Fruit fly (Drosophila melanogaster) whole organism, pupa: Measurements from ENCODE around the gene CG11843.

ENCODE experiments used
- CG10348 ChIP-seq: fragments of 200-800 bp; sonication (Bioruptor generic); IDR thresholded peaks from 2 replicates; pipeline ENCODE4 v1.3.6; 2022; ENCODE audit warnings: missing biosample characterization, missing genetic modification characterization
- CG12605 ChIP-seq: fragments of 200-800 bp; sonication (Bioruptor generic); IDR thresholded peaks from 2 replicates; pipeline ENCODE4 v1.3.6; 2022; ENCODE audit warnings: missing biosample characterization, missing genetic modification characterization
- CG13204 ChIP-seq: fragments of 200-800 bp; sonication (Bioruptor generic); optimal IDR thresholded peaks from 2 replicates; lab custom pipeline; 2018; ENCODE audit warnings: missing biosample characterization, mild to moderate bottlenecking, missing genetic modification characterization, moderate library complexity
- CG14655 ChIP-seq: fragments of 200-800 bp; sonication (Bioruptor generic); optimal IDR thresholded peaks from 3 replicates; lab custom pipeline; 2017; ENCODE audit warnings: mild to moderate bottlenecking, missing biosample characterization, missing genetic modification reagents, missing genetic modification characterization
- CG15710 ChIP-seq: fragments of 200-800 bp; sonication (Bioruptor generic); optimal IDR thresholded peaks from 2 replicates; lab custom pipeline; 2018; ENCODE audit warnings: missing biosample characterization, mild to moderate bottlenecking, missing genetic modification characterization, moderate library complexity
- CG17806 ChIP-seq: fragments of 200-800 bp; sonication (Bioruptor generic); optimal IDR thresholded peaks from 2 replicates; lab custom pipeline; 2018; ENCODE audit warnings: missing biosample characterization, mild to moderate bottlenecking, missing genetic modification characterization, moderate library complexity
- CG32121 ChIP-seq: fragments of 200-800 bp; sonication (Bioruptor generic); IDR thresholded peaks from 2 replicates; pipeline ENCODE4 v1.3.6; 2022; ENCODE audit warnings: missing biosample characterization, missing genetic modification characterization
- CG34367 ChIP-seq: fragments of 200-800 bp; sonication (Bioruptor generic); optimal IDR thresholded peaks from 2 replicates; lab custom pipeline; 2018; ENCODE audit warnings: missing biosample characterization, mild to moderate bottlenecking, missing genetic modification characterization
- CG4496 ChIP-seq: fragments of 200-800 bp; sonication (Bioruptor generic); IDR thresholded peaks from 3 replicates; pipeline ENCODE4 v1.3.6; 2022; ENCODE audit warnings: missing biosample characterization, missing genetic modification characterization
- CG8159 ChIP-seq: fragments of 200-800 bp; sonication (Bioruptor generic); optimal IDR thresholded peaks from 3 replicates; lab custom pipeline; 2018; ENCODE audit warnings: missing biosample characterization, mild to moderate bottlenecking, missing genetic modification characterization, moderate library complexity
- CG8301 ChIP-seq: fragments of 200-800 bp; sonication (Bioruptor generic); optimal IDR thresholded peaks from 2 replicates; lab custom pipeline; 2018; ENCODE audit warnings: missing biosample characterization, mild to moderate bottlenecking, missing genetic modification characterization
- CG9948 ChIP-seq: fragments of 200-800 bp; sonication (Bioruptor generic); optimal IDR thresholded peaks from 2 replicates; lab custom pipeline; 2018; ENCODE audit warnings: missing biosample characterization, mild to moderate bottlenecking, missing genetic modification characterization, moderate library complexity
- D1 ChIP-seq: fragments of 200-800 bp; sonication (Bioruptor generic); optimal IDR thresholded peaks from 2 replicates; lab custom pipeline; 2018; ENCODE audit warnings: missing biosample characterization, mild to moderate bottlenecking, missing genetic modification characterization, moderate library complexity
- EcR ChIP-seq: fragments of 200-800 bp; sonication (Bioruptor generic); optimal IDR thresholded peaks from 3 replicates; lab custom pipeline; 2019; ENCODE audit warnings: missing biosample characterization, missing genetic modification characterization, mild to moderate bottlenecking, moderate library complexity, missing genetic modification reagents
- Ets98B ChIP-seq: fragments of 200-800 bp; sonication (Bioruptor generic); IDR thresholded peaks from 2 replicates; pipeline ENCODE4 v1.3.6; 2022; ENCODE audit warnings: missing biosample characterization, missing genetic modification characterization
- Pif1A ChIP-seq: fragments of 200-800 bp; sonication (Bioruptor generic); optimal IDR thresholded peaks from 3 replicates; lab custom pipeline; 2016; ENCODE audit warnings: missing biosample characterization, missing genetic modification characterization
- Pif1B ChIP-seq: fragments of 200-800 bp; sonication (Bioruptor generic); optimal IDR thresholded peaks from 3 replicates; lab custom pipeline; 2016; ENCODE audit warnings: missing biosample characterization, missing genetic modification characterization
- Snoo ChIP-seq: fragments of 200-800 bp; sonication (Bioruptor generic); optimal IDR thresholded peaks from 3 replicates; lab custom pipeline; 2017; ENCODE audit warnings: missing biosample characterization, mild to moderate bottlenecking, missing genetic modification characterization, inconsistent platforms
- fd96Ca ChIP-seq: fragments of 200-800 bp; sonication (Bioruptor generic); IDR thresholded peaks from 3 replicates; pipeline ENCODE4 v1.3.6; 2022; ENCODE audit warnings: missing biosample characterization, missing genetic modification characterization
- gl ChIP-seq: fragments of 200-800 bp; sonication (Bioruptor generic); optimal IDR thresholded peaks from 2 replicates; lab custom pipeline; 2018; ENCODE audit warnings: missing biosample characterization, mild to moderate bottlenecking, missing genetic modification characterization
- rn ChIP-seq: fragments of 200-800 bp; sonication (Bioruptor generic); IDR thresholded peaks from 2 replicates; pipeline ENCODE4 v1.3.6; 2022; ENCODE audit warnings: missing biosample characterization, missing genetic modification characterization

CG11843 gene

dm6 chr3R:29087302-29087782 lies 33.2 kb downstream of the CG11843 start:
- TF ChIP-seq CG15710 (tag; lab: Kevin White, UChicago) (no peak), CG14655 (GFP tag; lab: Kevin White, UChicago) (no peak), Pif1B (no peak), CG17806 (no peak), rn (GFP tag; lab: Robert Waterston, UW) (no peak), Ets98B (GFP tag; lab: Robert Waterston, UW) (no peak), EcR (GFP tag; lab: Kevin White, UChicago) (no peak), CG4496 (GFP tag; lab: Robert Waterston, UW) (no peak), CG32121 (GFP tag; lab: Robert Waterston, UW) (no peak), Snoo (tag; lab: Kevin White, UChicago) (no peak), CG9948 (no peak), fd96Ca (GFP tag; lab: Robert Waterston, UW) (no peak), CG13204 (GFP tag; lab: Kevin White, UChicago) (no peak), CG34367 (no peak), D1 (tag; lab: Kevin White, UChicago) (no peak), CG8301 (tag; lab: Kevin White, UChicago) (no peak), Pif1A (no peak), gl (no peak)
- TF ChIP-seq, all 21 proteins: peak for 0

DNA sequence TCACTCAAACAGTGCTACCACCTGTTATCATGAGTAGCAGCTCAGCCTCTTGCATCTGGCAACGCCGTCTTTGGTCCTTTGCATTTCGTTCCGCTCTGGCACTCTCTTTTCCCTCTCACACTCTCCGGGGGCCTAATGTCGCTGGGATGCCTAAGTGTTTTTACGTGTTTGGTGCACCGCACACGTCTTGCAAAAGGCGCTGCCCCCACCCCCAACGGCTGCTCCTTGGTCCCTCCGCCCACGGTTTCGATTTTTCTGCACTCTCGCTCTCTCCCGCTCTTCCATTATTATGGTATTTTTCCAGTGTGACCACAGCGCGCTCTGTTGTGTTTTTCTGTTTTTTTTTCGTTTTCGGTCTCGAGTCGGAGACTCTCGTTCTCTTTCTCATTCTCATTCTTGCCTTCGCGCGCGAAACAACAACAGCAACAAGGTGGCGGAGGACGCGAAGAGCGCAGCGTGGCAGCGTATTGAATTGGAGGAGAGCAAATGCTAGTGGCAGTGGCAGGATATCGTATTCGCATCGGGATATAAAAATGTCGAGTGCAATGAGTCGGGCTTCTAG lies 33.9 kb downstream of the CG11843 start:
- TF ChIP-seq Pif1A (peak; percentile 20), CG14655 (GFP tag; lab: Kevin White, UChicago) (no peak), CG8159 (tag; lab: Kevin White, UChicago) (peak; percentile 13), D1 (tag; lab: Kevin White, UChicago) (no peak), gl (peak; percentile 25), fd96Ca (GFP tag; lab: Robert Waterston, UW) (no peak), CG34367 (no peak), Snoo (tag; lab: Kevin White, UChicago) (no peak), rn (GFP tag; lab: Robert Waterston, UW) (no peak), CG12605 (peak; percentile 44; the same call in 1 of the 2 replicates), Ets98B (GFP tag; lab: Robert Waterston, UW) (peak; percentile 26; the same call in 1 of the 2 replicates), EcR (GFP tag; lab: Kevin White, UChicago) (no peak), CG17806 (peak; percentile 7), CG9948 (no peak), CG4496 (GFP tag; lab: Robert Waterston, UW) (peak; percentile 61; the same call in 2 of the 3 replicates), CG8301 (tag; lab: Kevin White, UChicago) (no peak), CG32121 (GFP tag; lab: Robert Waterston, UW) (no peak), CG10348 (GFP tag; lab: Robert Waterston, UW) (no peak), CG13204 (GFP tag; lab: Kevin White, UChicago) (peak; percentile 67), CG15710 (tag; lab: Kevin White, UChicago) (no peak), Pif1B (no peak)

dm6 chr3R:29088938-29089661 lies 35.0 kb downstream of the CG11843 start:
- TF ChIP-seq D1 (tag; lab: Kevin White, UChicago) (no peak), CG13204 (GFP tag; lab: Kevin White, UChicago) (no peak), CG4496 (GFP tag; lab: Robert Waterston, UW) (peak; percentile 55; the same call in 1 of the 3 replicates), EcR (GFP tag; lab: Kevin White, UChicago) (no peak), CG32121 (GFP tag; lab: Robert Waterston, UW) (no peak), gl (no peak), CG14655 (GFP tag; lab: Kevin White, UChicago) (peak; percentile 72), CG34367 (peak; percentile 32), CG8159 (tag; lab: Kevin White, UChicago) (peak; percentile 51), CG12605 (no peak), Snoo (tag; lab: Kevin White, UChicago) (peak; percentile 39), Pif1B (peak; percentile 52), CG8301 (tag; lab: Kevin White, UChicago) (peak; percentile 61), Ets98B (GFP tag; lab: Robert Waterston, UW) (peak; percentile 24; the same call in 1 of the 2 replicates), CG10348 (GFP tag; lab: Robert Waterston, UW) (no peak), rn (GFP tag; lab: Robert Waterston, UW) (no peak), CG17806 (peak; percentile 54), CG9948 (peak; percentile 59), CG15710 (tag; lab: Kevin White, UChicago) (peak; percentile 34), Pif1A (peak; percentile 52)

DNA sequence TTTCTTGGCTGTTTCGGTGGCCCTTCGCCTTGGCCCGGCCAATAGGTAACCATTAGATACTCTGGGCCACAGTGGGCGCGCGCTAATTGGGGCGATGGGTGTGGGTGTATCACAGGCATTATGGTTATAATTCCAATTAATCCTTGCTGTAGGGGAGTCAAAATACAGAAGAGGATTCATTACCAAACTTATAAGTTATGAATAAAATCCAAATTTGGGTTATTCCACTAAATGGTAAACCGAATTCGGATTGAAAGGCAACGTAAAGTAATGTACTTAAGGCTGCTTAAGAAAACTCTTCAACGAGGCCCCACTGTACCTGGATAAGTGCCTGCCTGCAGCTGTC lies 35.5 kb downstream of the CG11843 start:
- TF ChIP-seq CG4496 (GFP tag; lab: Robert Waterston, UW), result peak; percentile 60; the same call in 1 of the 3 replicates
- TF ChIP-seq Pif1B, result no peak
- TF ChIP-seq CG32121 (GFP tag; lab: Robert Waterston, UW), result peak; percentile 33; the same call in 1 of the 2 replicates
- TF ChIP-seq CG17806, result no peak
- peak; percentile 36 for TF ChIP-seq CG8301 (tag; lab: Kevin White, UChicago)
- TF ChIP-seq CG14655 (GFP tag; lab: Kevin White, UChicago), result peak; percentile 57

- TF ChIP-seq CG15710 (tag; lab: Kevin White, UChicago) (peak; percentile 58), CG17806 (peak; percentile 76), gl (no peak), CG14655 (GFP tag; lab: Kevin White, UChicago) (peak; percentile 60), CG10348 (GFP tag; lab: Robert Waterston, UW) (no peak), CG12605 (no peak), CG8159 (tag; lab: Kevin White, UChicago) (peak; percentile 73), D1 (tag; lab: Kevin White, UChicago) (no peak), CG8301 (tag; lab: Kevin White, UChicago) (peak; percentile 48), Snoo (tag; lab: Kevin White, UChicago) (peak; percentile 13), Pif1A (peak; percentile 59), fd96Ca (GFP tag; lab: Robert Waterston, UW) (peak; percentile 61; the same call in 2 of the 3 replicates), Ets98B (GFP tag; lab: Robert Waterston, UW) (peak; percentile 25; the same call in 1 of the 2 replicates), rn (GFP tag; lab: Robert Waterston, UW) (no peak), Pif1B (peak; percentile 15), CG9948 (peak; percentile 77), CG34367 (peak; percentile 58), CG4496 (GFP tag; lab: Robert Waterston, UW) (no peak; the same call in 2 of the 3 replicates)
These were observed 37.5 kb downstream of the CG11843 start for dm6 chr3R:29091609-29092008.
